Worm (Caenorhabditis elegans) whole organism, L4/young adult: Measurements from ENCODE around the gene M7.8.

Experiments used
- W03F9.2 ChIP-seq: fragments of 150-350 bp; optimal IDR thresholded peaks from 2 replicates; lab custom pipeline; 2014; ENCODE audit warnings: missing biosample characterization, missing genetic modification characterization
- dao-5 ChIP-seq: sonication (generic microtip); optimal IDR thresholded peaks from 2 replicates; lab custom pipeline; 2016; ENCODE audit warnings: missing genotype, missing genetic modification characterization, moderate library complexity, missing compliant biosample characterization
- him-1 ChIP-seq: sonication (generic microtip); optimal IDR thresholded peaks from 2 replicates; lab custom pipeline; 2016; ENCODE audit warnings: missing genotype, missing genetic modification reagents, missing genetic modification characterization, missing compliant biosample characterization

DNA sequence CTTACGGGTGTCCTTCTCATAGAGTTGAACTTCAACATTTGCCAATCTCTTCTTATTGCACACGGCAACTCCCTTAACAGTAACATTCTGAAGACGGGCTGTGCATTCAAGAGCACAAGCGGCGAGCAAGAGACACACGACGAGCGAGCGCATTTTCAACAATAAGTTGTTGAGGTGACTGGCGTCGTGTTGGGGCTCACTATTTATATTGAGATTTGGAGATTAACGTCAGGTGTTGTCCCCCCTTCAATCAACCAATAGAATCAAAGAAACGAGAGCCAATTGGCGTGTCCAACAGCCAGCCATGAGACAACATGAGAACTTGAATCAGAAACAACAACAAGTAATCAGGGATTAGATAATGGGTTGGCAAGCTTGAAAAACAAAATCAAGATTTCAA is 30.9 kb downstream of the M7.8 start, which contains the start of gene ttr-16:
- TF ChIP-seq him-1 (tag; lab: Kevin White, UChicago) (no peak), dao-5 (tag; lab: Kevin White, UChicago) (no peak), W03F9.2 (tag; lab: Kevin White, UChicago) (no peak)
